Worm (Caenorhabditis elegans) whole organism, L4/young adult: ENCODE data around the gene F13D12.10.

Experiments used
- dao-5 ChIP-seq: sonication (generic microtip); optimal IDR thresholded peaks from 2 replicates; lab custom pipeline; 2016; ENCODE audit warnings: missing genotype, missing genetic modification characterization, moderate library complexity, missing compliant biosample characterization
- him-1 ChIP-seq: sonication (generic microtip); optimal IDR thresholded peaks from 2 replicates; lab custom pipeline; 2016; ENCODE audit warnings: missing genotype, missing genetic modification reagents, missing genetic modification characterization, missing compliant biosample characterization

ce11 chrII:11749490-11750172 lies 36.0 kb downstream of the F13D12.10 start:
- TF ChIP-seq him-1 (tag; lab: Kevin White, UChicago) (peak; percentile 93), dao-5 (tag; lab: Kevin White, UChicago) (peak; percentile 82)
